Worm (Caenorhabditis elegans): ENCODE measurements around the gene mrps-9.

- TF ChIP-seq zag-1 (tag; optimal IDR thresholded peaks at IDR 0.05) (no peak), lin-15B (tag; optimal IDR thresholded peaks at IDR 0.05) (no peak), skn-1 (tag; optimal IDR thresholded peaks at IDR 0.05) (no peak)
These were observed 30.0 kb upstream of the mrps-9 start, which contains the start of gene C02F5.5 for ce11 chrIII:8235880-8236279.
